Worm (Caenorhabditis elegans) whole organism, L1 larva: ENCODE data around the gene Y54F10AM.8.

ENCODE experiments used
- aha-1 ChIP-seq: fragments of 150-350 bp; optimal IDR thresholded peaks from 2 replicates; lab custom pipeline; 2014; ENCODE audit warnings: missing biosample characterization, missing genetic modification characterization
- aly-2 ChIP-seq: fragments of 150-350 bp; optimal IDR thresholded peaks from 2 replicates; lab custom pipeline; 2014; ENCODE audit warnings: missing biosample characterization, missing genetic modification characterization
- ama-1 ChIP-seq: fragments of 150-350 bp; optimal IDR thresholded peaks from 2 replicates; lab custom pipeline; 2014
- fos-1 ChIP-seq: fragments of 150-350 bp; optimal IDR thresholded peaks from 2 replicates; lab custom pipeline; 2014; ENCODE audit warnings: missing biosample characterization, missing genetic modification characterization
- lin-15B ChIP-seq: fragments of 150-350 bp; sonication (generic microtip); optimal IDR thresholded peaks from 3 replicates; lab custom pipeline; 2014; ENCODE audit warnings: missing biosample characterization, missing genetic modification characterization
- mep-1 ChIP-seq: fragments of 150-350 bp; optimal IDR thresholded peaks from 2 replicates; lab custom pipeline; 2014; ENCODE audit warnings: missing biosample characterization, missing genetic modification characterization
- nhr-237 ChIP-seq: fragments of 150-350 bp; optimal IDR thresholded peaks from 2 replicates; lab custom pipeline; 2014; ENCODE audit warnings: missing biosample characterization, missing genetic modification characterization
- pqm-1 ChIP-seq: sonication (generic microtip); optimal IDR thresholded peaks from 3 replicates; lab custom pipeline; 2017; ENCODE audit warnings: missing biosample characterization, missing genetic modification characterization
- snpc-4 ChIP-seq: fragments of 150-350 bp; optimal IDR thresholded peaks from 2 replicates; lab custom pipeline; 2014; ENCODE audit warnings: missing biosample characterization, missing genetic modification characterization
- unc-130 ChIP-seq: fragments of 150-350 bp; optimal IDR thresholded peaks from 2 replicates; lab custom pipeline; 2017; ENCODE audit warnings: missing biosample characterization, missing genetic modification characterization, inconsistent platforms
- unc-86 ChIP-seq: sonication (generic microtip); optimal IDR thresholded peaks from 2 replicates; lab custom pipeline; 2016; ENCODE audit warnings: missing genetic modification characterization, missing compliant biosample characterization
- vab-15 ChIP-seq: sonication (generic microtip); optimal IDR thresholded peaks from 2 replicates; lab custom pipeline; 2017; ENCODE audit warnings: missing genotype, mild to moderate bottlenecking, missing genetic modification characterization, missing compliant biosample characterization
- zag-1 ChIP-seq: fragments of 150-350 bp; optimal IDR thresholded peaks from 2 replicates; lab custom pipeline; 2014; ENCODE audit warnings: missing biosample characterization, missing genetic modification characterization

DNA sequence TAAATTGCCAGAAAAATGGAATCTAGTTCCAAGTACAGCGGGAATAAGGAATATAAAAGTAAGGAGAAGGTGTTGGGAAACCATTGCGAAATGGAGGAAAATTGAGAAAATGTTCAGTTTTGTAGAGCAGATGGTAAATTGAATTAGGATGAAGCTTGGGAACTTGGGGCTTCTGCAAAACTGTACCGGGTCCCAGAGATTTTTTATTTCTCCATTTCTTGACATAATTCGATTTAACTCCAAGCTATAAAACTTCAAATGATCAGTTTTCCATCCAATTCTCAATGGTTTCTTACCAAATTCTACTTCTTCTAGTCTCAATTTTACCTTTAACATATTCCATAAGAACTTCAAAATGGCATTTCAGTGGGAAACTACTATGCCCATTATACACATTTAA, 39.6 kb downstream of the Y54F10AM.8 start, which contains the start of the genes E02H9.9 and E02H9.1:
- TF ChIP-seq nhr-237 (tag; lab: Kevin White, UChicago) (no peak), zag-1 (tag; lab: Kevin White, UChicago) (no peak), fos-1 (tag; lab: Kevin White, UChicago) (no peak), unc-86 (tag; lab: Kevin White, UChicago) (no peak), aha-1 (tag; lab: Kevin White, UChicago) (no peak), mep-1 (no peak), snpc-4 (no peak), vab-15 (tag; lab: Kevin White, UChicago) (no peak), ama-1 (lab: Kevin White, UChicago) (no peak), unc-130 (tag; lab: Kevin White, UChicago) (no peak), aly-2 (no peak), lin-15B (tag; lab: Kevin White, UChicago) (no peak), pqm-1 (no peak)
